Worm (Caenorhabditis elegans): ENCODE results near the gene dep-1.
A peak's percentile ranks its signal among the peaks of the same experiment; 100 is the strongest.

- no peak for TF ChIP-seq nhr-12 (tag; optimal IDR thresholded peaks at IDR 0.05)
- peak; percentile 74 for TF ChIP-seq unc-62 (GFP tag; optimal IDR thresholded peaks at IDR 0.05)
- TF ChIP-seq nhr-28 (tag; optimal IDR thresholded peaks at IDR 0.05) = no peak
- TF ChIP-seq ztf-11 (tag; optimal IDR thresholded peaks at IDR 0.05) = no peak
- no peak for TF ChIP-seq bed-3 (GFP tag; optimal IDR thresholded peaks at IDR 0.05)
- no peak for TF ChIP-seq lsy-2 (tag; optimal IDR thresholded peaks at IDR 0.05)
- TF ChIP-seq mab-5 (tag; optimal IDR thresholded peaks at IDR 0.05) = no peak
- TF ChIP-seq flh-1 (GFP tag; optimal IDR thresholded peaks at IDR 0.05) = no peak
- no peak for TF ChIP-seq unc-39 (tag; optimal IDR thresholded peaks at IDR 0.05)
- no peak for TF ChIP-seq ceh-39 (tag; optimal IDR thresholded peaks at IDR 0.05)
These were observed 4.6 kb downstream of the dep-1 start for ce11 chrII:9014877-9015505.

All from whole organism, mixed stage, embryonic.